Fruit fly (Drosophila melanogaster): ENCODE data around the gene CG15814.

CG15814 gene

dm6 chrX:17819635-17820139 lies 30.5 kb downstream of the CG15814 start, which contains the start of gene CG12986:
TSS of gene CG12986 (minus strand) at chrX:17819685.
- TF ChIP-seq CG8478 (optimal IDR thresholded peaks at IDR 0.05) (no peak), CTCF (optimal IDR thresholded peaks at IDR 0.05) (no peak)

dm6 chrX:17816437-17816836 lies 33.7 kb downstream of the CG15814 start:
- no peak for TF ChIP-seq CTCF (optimal IDR thresholded peaks at IDR 0.05)

- no peak for TF ChIP-seq CTCF (optimal IDR thresholded peaks at IDR 0.05)
- no peak for TF ChIP-seq CG8478 (optimal IDR thresholded peaks at IDR 0.05)
Observed at dm6 chrX:17814783-17815182, 35.4 kb downstream of the CG15814 start.

- TF ChIP-seq CG8478 (optimal IDR thresholded peaks at IDR 0.05) (no peak), CTCF (optimal IDR thresholded peaks at IDR 0.05) (no peak)
Observed at dm6 chrX:17812193-17812592, 37.9 kb downstream of the CG15814 start.

dm6 chrX:17806973-17807372 lies 43.2 kb downstream of the CG15814 start:
- TF ChIP-seq CG8478 (optimal IDR thresholded peaks at IDR 0.05): no peak
- TF ChIP-seq CTCF (optimal IDR thresholded peaks at IDR 0.05): no peak

dm6 chrX:17806335-17806734 lies 43.8 kb downstream of the CG15814 start:
- TF ChIP-seq CG8478 (optimal IDR thresholded peaks at IDR 0.05) (no peak), CTCF (optimal IDR thresholded peaks at IDR 0.05) (no peak)

- no peak for TF ChIP-seq CTCF (optimal IDR thresholded peaks at IDR 0.05)
- TF ChIP-seq CG8478 (optimal IDR thresholded peaks at IDR 0.05): no peak
Observed at dm6 chrX:17804048-17804447, 46.1 kb downstream of the CG15814 start.

- TF ChIP-seq CG8478 (optimal IDR thresholded peaks at IDR 0.05) (no peak), CTCF (optimal IDR thresholded peaks at IDR 0.05) (no peak)
Observed at dm6 chrX:17802353-17803121, 47.6 kb downstream of the CG15814 start.

- TF ChIP-seq CTCF (optimal IDR thresholded peaks at IDR 0.05) (no peak), CG8478 (optimal IDR thresholded peaks at IDR 0.05) (no peak)
Observed at dm6 chrX:17799803-17800151, 50.4 kb downstream of the CG15814 start.

- no peak for TF ChIP-seq CTCF (optimal IDR thresholded peaks at IDR 0.05)
- TF ChIP-seq CG8478 (optimal IDR thresholded peaks at IDR 0.05): no peak
Observed at dm6 chrX:17799070-17799802, 50.9 kb downstream of the CG15814 start.
